Fruit fly (Drosophila melanogaster): ENCODE data around the gene Arpc5.

Gene Arpc5

DNA sequence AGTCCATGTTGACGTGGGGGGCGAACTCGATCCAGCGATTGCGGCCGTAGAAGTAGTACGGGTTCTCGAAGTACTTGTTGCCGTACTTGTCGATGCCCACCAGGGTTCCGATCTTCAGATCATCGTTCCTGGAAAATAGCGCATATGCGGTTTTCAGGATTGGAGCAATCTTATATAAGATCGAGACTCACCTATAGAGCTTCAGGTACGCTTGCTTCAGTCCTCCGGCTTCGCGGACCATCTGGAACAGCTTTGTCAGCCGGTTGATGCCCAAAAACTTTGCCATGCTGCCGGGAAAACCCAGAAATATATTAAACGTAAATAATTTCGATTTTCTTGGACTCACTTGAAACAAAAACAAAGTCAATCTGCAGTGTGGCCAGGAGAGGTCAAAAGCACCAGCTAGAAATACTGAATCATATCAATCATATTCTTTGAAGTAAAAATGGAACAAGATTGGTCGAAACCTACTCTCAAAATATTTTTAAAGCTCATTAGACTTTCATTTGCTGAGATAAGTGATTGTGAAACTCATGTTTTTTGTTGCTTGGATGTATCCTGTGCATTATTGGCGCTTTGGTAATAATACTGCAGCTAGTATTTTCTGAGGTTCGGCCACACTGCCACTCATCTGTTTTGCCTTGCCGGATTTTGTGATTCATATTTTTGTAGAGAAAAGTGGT is at the start of gene Arpc5, which contains the start of gene ND-B17.2:
Gene Arpc5 (plus strand): TSS at position 624 of the 683 bp plus-strand sequence.
Gene ND-B17.2 (minus strand): TSS at position 504 of the 683 bp plus-strand sequence.
- peak; percentile 33 for TF ChIP-seq CG17801 (GFP tag; optimal IDR thresholded peaks at IDR 0.05; ENCODE audit: partially characterized antibody)

DNA sequence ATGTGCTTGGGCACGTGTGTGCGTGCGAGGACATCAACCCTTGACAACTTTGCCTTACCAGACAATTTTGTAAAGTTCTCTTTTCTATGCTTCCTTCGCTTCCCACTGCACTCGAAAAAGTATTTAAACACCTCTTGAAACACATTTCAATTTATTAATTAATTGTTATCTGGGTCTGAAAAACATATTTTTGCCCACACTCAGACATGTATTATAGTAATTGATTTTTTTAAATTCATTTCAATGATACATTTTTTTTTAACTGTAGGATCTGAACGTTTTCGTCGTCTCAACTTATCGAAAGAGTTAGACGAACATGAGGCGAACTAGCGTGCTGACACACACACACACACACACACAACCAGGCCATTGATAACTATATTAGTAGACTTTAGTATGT is 37.6 kb upstream of the Arpc5 start:
- no peak for TF ChIP-seq CG17801 (GFP tag; optimal IDR thresholded peaks at IDR 0.05; ENCODE audit: partially characterized antibody)

DNA sequence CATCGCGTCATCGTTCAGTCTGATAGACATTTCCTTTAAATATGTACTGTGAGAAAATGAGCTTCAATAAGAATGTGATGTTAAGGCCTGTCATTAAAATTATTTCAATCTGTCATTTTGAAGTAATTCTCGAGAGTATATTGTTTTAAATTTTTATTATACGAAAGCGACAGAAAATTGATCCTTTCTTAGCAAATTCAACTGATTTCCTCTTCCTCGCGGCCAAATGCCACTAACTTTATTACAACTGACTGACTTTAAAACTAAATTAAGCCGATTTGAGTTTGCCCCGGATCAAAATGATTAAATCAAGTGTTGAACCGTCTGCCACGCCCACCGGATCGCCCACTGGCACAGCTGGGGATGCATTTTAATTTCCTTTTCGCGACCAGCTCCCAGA is 27.4 kb upstream of the Arpc5 start, which contains the start of gene CG3515:
Gene CG3515 (minus strand): TSS at position 101 of the 400 bp plus-strand sequence.
- TF ChIP-seq CG17801 (GFP tag; optimal IDR thresholded peaks at IDR 0.05; ENCODE audit: partially characterized antibody): no peak

DNA sequence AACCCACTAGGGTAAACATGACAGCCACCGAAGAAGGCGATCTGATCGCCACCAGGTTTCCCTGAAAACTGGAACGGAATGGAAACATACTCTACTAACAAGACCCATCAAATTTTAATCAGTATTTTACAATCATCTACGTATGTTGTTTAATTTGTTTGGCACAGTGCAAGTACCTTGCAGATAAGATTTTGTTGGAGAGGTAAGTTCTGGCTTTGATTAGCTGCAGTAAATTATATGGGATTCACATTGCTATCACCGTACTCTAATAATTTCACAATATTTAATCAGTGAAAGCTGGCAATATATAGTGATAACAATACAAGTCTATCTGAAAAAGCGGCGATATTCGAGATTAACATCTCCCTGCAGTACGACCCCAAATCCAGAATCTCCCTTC is 15.3 kb upstream of the Arpc5 start, which contains the start of gene Cyp309a1:
Gene Cyp309a1 (minus strand): TSS at position 73 of the 400 bp plus-strand sequence.
- no peak for TF ChIP-seq CG17801 (GFP tag; optimal IDR thresholded peaks at IDR 0.05; ENCODE audit: partially characterized antibody)

DNA sequence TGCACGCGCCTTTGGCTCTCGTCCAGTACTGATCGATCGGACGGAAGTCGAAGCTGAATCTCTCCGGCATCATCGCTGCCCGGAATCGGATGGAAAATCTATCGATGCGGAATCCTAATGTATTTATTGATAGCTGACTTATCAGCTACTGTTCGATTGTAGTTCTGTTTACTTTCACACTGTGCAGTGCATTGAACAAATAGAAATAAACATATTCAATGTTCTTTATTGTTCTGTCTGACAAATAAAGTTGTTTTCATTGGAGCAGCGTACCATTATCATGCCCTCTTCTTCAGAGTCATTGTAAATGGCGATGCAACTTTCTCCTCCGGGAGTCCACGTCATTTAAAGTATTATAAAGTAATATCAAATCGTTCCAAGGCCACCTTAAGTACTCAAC is 7.2 kb upstream of the Arpc5 start, which contains the start of gene Cyp309a2:
Gene Cyp309a2 (minus strand): TSS at position 101 of the 400 bp plus-strand sequence.
- TF ChIP-seq CG17801 (GFP tag; optimal IDR thresholded peaks at IDR 0.05; ENCODE audit: partially characterized antibody): no peak

DNA sequence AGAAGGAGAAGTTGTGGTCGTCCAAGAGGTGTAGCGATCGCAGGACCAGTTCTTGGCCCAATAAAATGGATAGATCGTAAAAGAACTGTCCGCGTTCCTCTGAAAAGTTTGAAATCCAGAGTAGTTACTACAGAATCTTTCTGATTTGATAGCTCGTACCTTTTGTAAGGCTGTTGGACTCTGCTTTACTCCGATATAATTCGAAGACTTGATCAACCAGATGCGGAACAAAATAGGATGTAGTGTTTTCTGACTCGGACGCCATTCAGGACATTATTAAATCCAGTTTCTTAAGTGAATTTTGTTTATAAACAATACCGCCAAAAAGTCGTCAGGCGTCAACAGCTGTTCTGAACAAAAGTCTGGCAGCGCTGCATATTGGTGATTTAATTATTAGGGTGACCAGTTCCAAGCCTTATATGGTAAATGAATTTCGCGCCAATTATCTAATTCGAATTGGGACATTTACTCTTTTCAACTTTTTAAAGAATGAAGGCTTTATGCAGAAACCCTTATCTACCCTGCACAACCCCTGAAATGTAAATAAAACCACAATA is 5.3 kb upstream of the Arpc5 start, which contains the start of the genes Rad1 and Sws1:
Gene Rad1 (minus strand): TSS at position 336 of the 557 bp plus-strand sequence.
Gene Sws1 (minus strand): TSS at position 336 of the 557 bp plus-strand sequence.
- no peak for TF ChIP-seq CG17801 (GFP tag; optimal IDR thresholded peaks at IDR 0.05; ENCODE audit: partially characterized antibody)

DNA sequence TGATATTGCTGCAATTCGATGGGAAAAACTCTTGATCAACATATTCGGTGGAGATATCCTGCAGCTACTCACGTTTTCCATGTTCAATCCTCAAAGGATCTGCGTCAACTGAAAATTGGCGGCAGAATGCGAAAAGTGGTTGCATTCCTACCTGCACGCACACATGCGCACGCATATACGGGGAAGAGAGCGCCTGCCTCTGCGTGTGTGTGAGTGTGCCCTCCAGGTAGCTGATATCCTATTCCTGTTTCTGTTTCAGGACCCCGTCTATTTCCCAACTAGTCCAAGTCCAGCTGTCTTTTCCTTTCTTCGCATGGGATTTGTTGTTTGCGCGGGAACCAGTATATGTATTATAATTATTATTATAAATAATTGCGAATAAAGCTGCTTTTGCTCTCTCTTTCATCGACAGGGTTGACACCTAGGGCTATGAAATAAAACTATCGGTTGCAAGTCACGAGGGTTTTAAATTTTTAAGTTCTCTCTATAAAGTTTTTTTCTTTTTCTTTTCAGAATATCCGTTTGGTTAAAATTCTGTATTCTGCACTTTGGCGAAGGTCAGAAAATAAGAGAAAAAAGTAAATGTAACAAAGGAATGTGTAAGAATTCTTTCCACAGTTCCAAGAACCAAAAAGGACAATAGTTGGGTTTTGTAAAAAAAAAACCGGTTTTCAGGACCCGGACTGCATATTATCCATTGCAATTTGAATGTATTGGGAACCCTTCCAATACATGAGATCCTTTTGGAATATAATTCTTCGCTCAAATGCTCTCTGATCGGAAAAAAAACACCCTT is 3.3 kb upstream of the Arpc5 start, which contains the start of gene insv:
Gene insv (minus strand): TSS at position 433 of the 796 bp plus-strand sequence.
- TF ChIP-seq CG17801 (GFP tag; optimal IDR thresholded peaks at IDR 0.05; ENCODE audit: partially characterized antibody): no peak

DNA sequence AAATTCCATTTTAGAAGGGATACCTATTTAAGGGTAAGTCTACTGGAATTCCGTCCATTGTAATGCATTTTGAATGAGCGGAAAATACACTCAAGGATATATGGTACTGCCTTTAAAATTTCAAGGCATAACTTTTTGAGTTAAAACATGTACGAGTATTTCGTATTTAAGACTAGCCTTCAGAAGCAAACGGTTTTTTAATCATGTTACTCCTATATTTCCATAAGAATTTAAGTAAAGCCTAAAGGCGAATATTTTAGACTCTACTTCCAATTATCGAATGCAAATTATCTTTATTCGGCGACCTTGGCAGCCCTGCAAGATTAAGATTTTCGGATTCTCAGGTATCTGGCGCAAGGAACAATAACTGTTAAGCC is 2.7 kb upstream of the Arpc5 start, which contains the start of gene Elba2:
Gene Elba2 (plus strand): TSS at position 327 of the 377 bp plus-strand sequence.
- no peak for TF ChIP-seq CG17801 (GFP tag; optimal IDR thresholded peaks at IDR 0.05; ENCODE audit: partially characterized antibody)

DNA sequence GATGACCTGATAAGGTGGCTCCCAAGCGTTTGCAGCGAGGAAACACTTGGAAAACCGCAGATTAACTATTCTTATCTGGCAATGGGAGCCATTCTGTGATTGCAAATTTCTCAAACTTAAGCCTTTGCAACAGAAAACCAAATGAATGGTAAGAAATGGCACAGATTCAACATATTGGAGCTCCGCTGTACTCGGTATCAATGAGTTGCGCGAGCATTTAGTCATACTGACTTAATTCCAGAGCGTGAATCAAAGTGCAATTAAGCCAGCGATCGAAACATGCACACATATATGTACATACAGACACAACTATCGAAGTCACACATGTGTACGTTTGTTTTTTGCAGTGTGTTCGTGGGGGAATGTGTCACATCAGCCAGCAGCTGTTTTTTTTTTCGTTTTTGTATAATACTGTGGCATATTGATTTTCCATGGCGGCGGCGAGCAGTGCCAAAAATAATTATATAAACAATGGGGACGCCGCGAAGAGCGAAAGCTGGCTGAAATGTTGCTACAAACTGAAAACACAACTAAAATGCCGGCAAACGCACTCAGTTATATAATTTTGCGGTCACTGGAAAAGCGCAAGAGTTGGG is 4.5 kb downstream of the Arpc5 start:
- no peak for TF ChIP-seq CG17801 (GFP tag; optimal IDR thresholded peaks at IDR 0.05; ENCODE audit: partially characterized antibody)

DNA sequence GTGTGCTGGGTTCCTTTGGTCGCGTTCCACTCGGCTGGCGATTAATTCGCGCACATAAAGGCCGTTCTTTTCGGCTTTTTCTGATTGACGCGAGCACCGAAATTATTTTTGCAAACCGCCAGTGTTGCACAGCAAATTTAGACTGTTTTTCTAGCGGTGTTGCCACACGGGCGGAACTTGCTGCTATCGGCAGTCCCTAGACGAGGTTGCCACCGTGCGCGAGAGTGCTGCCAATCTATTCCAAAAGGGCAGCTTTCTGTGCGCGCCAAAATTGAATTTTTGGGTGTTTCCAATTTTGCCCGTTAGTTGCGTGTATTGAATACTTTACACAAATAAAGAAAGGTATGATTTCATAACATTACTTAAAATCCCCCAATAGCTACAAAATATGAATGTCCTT is 5.2 kb downstream of the Arpc5 start, which contains the start of gene Drp1:
Gene Drp1 (minus strand): TSS at position 146 of the 400 bp plus-strand sequence.
- no peak for TF ChIP-seq CG17801 (GFP tag; optimal IDR thresholded peaks at IDR 0.05; ENCODE audit: partially characterized antibody)

DNA sequence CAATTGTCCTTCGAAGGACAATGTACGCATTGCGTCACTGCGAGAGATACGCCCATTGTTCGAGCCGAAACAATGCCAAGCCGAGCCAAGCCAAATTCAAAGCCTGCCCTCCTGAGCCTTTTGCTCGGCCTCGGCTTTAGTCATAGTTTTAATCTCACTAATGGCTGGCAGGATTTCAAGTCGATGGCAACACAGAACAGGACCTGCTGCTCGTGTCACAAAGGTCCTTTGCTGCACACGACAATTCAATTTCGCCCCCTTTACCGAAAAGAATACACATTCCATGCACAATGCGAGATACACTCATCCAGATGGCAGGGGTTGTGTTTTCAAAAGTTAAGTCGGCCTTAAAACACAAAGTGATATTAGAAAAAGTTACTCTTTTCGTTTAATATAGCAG is 11.5 kb downstream of the Arpc5 start, which contains the start of gene CG15394:
Gene CG15394 (plus strand): TSS at position 301 of the 400 bp plus-strand sequence.
- no peak for TF ChIP-seq CG17801 (GFP tag; optimal IDR thresholded peaks at IDR 0.05; ENCODE audit: partially characterized antibody)

DNA sequence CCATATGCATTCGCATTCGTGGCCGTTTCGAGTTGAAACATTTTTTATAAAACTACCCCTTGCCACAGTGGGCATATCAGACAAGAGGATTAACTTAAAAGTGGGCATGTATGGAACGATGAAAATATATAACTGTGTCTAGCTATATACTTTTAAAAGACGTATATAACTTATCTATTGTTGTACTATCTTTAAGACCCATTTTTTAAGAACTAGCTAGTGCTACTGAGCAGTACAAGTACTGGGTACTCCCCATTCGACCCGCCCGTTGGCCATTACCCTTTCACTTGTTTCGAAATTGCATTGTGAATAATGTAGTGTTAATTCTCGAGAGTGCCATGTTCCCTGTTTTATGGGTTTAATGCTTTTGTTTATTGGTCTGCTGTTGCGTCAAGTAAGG is 26.6 kb downstream of the Arpc5 start:
- TF ChIP-seq CG17801 (GFP tag; optimal IDR thresholded peaks at IDR 0.05; ENCODE audit: partially characterized antibody): no peak

DNA sequence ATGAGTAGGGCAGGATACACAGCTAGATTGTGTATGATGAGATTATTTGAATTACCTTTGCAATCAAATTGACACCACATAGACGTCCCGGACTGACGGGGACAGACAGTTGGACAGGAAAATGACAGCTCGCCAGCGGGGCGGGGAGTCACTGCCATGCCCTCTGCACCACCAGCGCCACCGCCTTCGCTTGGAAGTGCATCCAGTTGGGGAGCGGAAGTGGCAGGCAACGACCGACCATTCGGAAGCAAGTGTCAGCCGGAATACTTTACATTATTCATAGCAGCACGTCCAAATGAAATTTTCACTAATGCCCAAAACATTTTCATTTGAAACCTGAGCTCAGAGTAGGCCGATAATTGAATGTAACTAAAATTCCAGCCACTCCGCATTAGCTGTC is 29.6 kb downstream of the Arpc5 start, which contains the start of gene CG15395:
Gene CG15395 (plus strand): TSS at position 301 of the 400 bp plus-strand sequence.
- TF ChIP-seq CG17801 (GFP tag; optimal IDR thresholded peaks at IDR 0.05; ENCODE audit: partially characterized antibody): no peak

DNA sequence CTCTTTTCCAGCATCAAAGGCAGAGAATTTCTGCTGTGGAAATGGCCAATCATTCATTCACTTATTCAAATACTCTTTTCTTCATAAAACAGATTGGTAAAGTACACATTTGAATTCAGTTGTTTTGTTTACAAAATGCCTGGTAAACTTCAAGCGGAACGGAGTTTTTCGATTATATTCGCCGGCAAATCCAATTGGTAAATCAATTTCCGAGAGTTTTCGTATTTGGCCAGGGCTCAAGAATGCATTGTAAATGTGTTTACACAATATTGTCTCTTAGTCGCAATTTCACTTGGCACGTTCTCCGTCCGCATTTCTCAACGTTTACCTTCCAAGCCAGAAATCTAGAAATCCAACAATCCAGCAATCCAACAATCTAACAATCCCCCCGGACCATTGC is 39.8 kb downstream of the Arpc5 start, which contains the start of gene CG43403:
Gene CG43403 (plus strand): TSS at position 301 of the 400 bp plus-strand sequence.
- TF ChIP-seq CG17801 (GFP tag; optimal IDR thresholded peaks at IDR 0.05; ENCODE audit: partially characterized antibody): no peak
